Worm (Caenorhabditis elegans): ENCODE results near the gene K03B4.9.
A peak's percentile ranks its signal among the peaks of the same experiment; 100 is the strongest.

DNA sequence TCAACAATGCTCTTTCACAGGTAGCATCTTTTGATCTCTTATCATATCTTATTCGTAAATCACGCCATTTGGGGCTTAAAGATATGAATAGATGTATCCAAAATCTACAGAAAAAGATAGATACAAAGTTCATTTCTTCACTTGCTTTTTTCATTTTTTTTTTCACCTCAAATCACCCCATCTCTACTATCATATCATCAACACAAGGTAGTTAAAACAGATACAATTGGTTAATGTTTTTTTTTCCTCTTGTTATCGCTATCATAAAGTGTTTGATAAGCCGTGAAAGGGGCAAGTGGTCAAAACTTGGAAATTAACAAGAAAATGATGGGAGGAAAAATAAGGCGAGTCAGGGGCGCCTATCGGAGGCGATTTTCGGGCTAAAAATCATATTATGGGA, 42.1 kb downstream of the K03B4.9 start:
- TF ChIP-seq mdl-1 (tag; optimal IDR thresholded peaks at IDR 0.05) = no peak
- peak; percentile 66 for TF ChIP-seq pqm-1 (tag; optimal IDR thresholded peaks at IDR 0.05)
- TF ChIP-seq unc-62 (GFP tag; optimal IDR thresholded peaks at IDR 0.05 in 1 of 2) = no peak
- no peak for TF ChIP-seq unc-62 (tag; optimal IDR thresholded peaks at IDR 0.05)
- TF ChIP-seq lin-39 (tag; optimal IDR thresholded peaks at IDR 0.05) = no peak
- TF ChIP-seq sdz-12 (GFP tag; optimal IDR thresholded peaks at IDR 0.05) = no peak
- no peak for TF ChIP-seq ama-1 (optimal IDR thresholded peaks at IDR 0.05)
- no peak for TF ChIP-seq daf-19 (GFP tag; conservative IDR thresholded peaks at IDR 0.05)
- TF ChIP-seq skn-1 (tag; optimal IDR thresholded peaks at IDR 0.05) = no peak
- no peak for TF ChIP-seq egl-27 (tag; optimal IDR thresholded peaks at IDR 0.05)
- TF ChIP-seq ctbp-1 (GFP tag; IDR thresholded peaks at IDR 0.05) = no peak
- TF ChIP-seq aly-2 (tag; optimal IDR thresholded peaks at IDR 0.05) = no peak
- no peak for TF ChIP-seq mxl-2 (GFP tag; conservative IDR thresholded peaks at IDR 0.05)
- TF ChIP-seq daf-12 (tag; optimal IDR thresholded peaks at IDR 0.05) = no peak
- TF ChIP-seq pha-4 (GFP tag; IDR thresholded peaks at IDR 0.05) = no peak
- no peak for TF ChIP-seq pha-4 (tag; optimal IDR thresholded peaks at IDR 0.05)
